Worm (Caenorhabditis elegans) whole organism, L2 larva: ENCODE data around the gene fbxa-44.
"Not testable (repeated sequence)": the region's sequence is repeated elsewhere in the genome, so short reads cannot be mapped to it uniquely, and the experiment has no call there.

ENCODE experiments used
- ZK546.5 ChIP-seq: sonication (generic microtip); optimal IDR thresholded peaks from 2 replicates; lab custom pipeline; 2017; ENCODE audit warnings: missing biosample characterization, missing genetic modification characterization
- aly-2 ChIP-seq: fragments of 150-350 bp; optimal IDR thresholded peaks from 2 replicates; lab custom pipeline; 2014; ENCODE audit warnings: missing biosample characterization, missing genetic modification characterization
- dmd-4 ChIP-seq: sonication (generic microtip); optimal IDR thresholded peaks from 2 replicates; lab custom pipeline; 2017; ENCODE audit warnings: missing biosample characterization, missing genetic modification characterization
- elt-1 ChIP-seq: fragments of 150-350 bp; optimal IDR thresholded peaks from 2 replicates; lab custom pipeline; 2014; ENCODE audit warnings: missing biosample characterization, missing genetic modification characterization
- elt-3 ChIP-seq: sonication (generic microtip); optimal IDR thresholded peaks from 2 replicates; lab custom pipeline; 2017; ENCODE audit warnings: missing biosample characterization, missing genetic modification characterization
- lin-13 ChIP-seq: fragments of 150-350 bp; optimal IDR thresholded peaks from 2 replicates; lab custom pipeline; 2014; ENCODE audit warnings: missing biosample characterization, missing genetic modification reagents, missing genetic modification characterization
- nhr-11 ChIP-seq: fragments of 150-350 bp; optimal IDR thresholded peaks from 2 replicates; lab custom pipeline; 2014; ENCODE audit warnings: missing biosample characterization, missing genetic modification characterization
- nhr-12 ChIP-seq: fragments of 150-350 bp; optimal IDR thresholded peaks from 2 replicates; lab custom pipeline; 2014; ENCODE audit warnings: missing biosample characterization, missing genetic modification characterization
- nhr-129 ChIP-seq: fragments of 150-350 bp; optimal IDR thresholded peaks from 2 replicates; lab custom pipeline; 2014; ENCODE audit warnings: missing biosample characterization, missing genetic modification characterization
- nhr-21 ChIP-seq: fragments of 150-350 bp; optimal IDR thresholded peaks from 2 replicates; lab custom pipeline; 2014; ENCODE audit warnings: missing biosample characterization, missing genetic modification characterization
- nhr-23 ChIP-seq: fragments of 150-350 bp; optimal IDR thresholded peaks from 2 replicates; lab custom pipeline; 2014; ENCODE audit warnings: missing biosample characterization, missing genetic modification reagents, missing genetic modification characterization
- nhr-6 ChIP-seq: fragments of 150-350 bp; optimal IDR thresholded peaks from 2 replicates; lab custom pipeline; 2014; ENCODE audit warnings: missing biosample characterization, missing genetic modification characterization
- nhr-77 ChIP-seq: fragments of 150-350 bp; optimal IDR thresholded peaks from 2 replicates; lab custom pipeline; 2014; ENCODE audit warnings: missing biosample characterization, missing genetic modification characterization
- peb-1 ChIP-seq: fragments of 150-350 bp; optimal IDR thresholded peaks from 2 replicates; lab custom pipeline; 2014; ENCODE audit warnings: missing biosample characterization, missing genetic modification characterization
- sem-4 ChIP-seq: fragments of 150-350 bp; optimal IDR thresholded peaks from 2 replicates; lab custom pipeline; 2014; ENCODE audit warnings: missing biosample characterization, missing genetic modification reagents, missing genetic modification characterization
- unc-39 ChIP-seq: fragments of 150-350 bp; optimal IDR thresholded peaks from 2 replicates; lab custom pipeline; 2014; ENCODE audit warnings: missing biosample characterization, missing genetic modification characterization
- unc-55 ChIP-seq: fragments of 150-350 bp; sonication (generic microtip); optimal IDR thresholded peaks from 3 replicates; lab custom pipeline; 2014; ENCODE audit warnings: missing biosample characterization, missing genetic modification reagents, missing genetic modification characterization
- ztf-4 ChIP-seq: fragments of 150-350 bp; optimal IDR thresholded peaks from 2 replicates; lab custom pipeline; 2014; ENCODE audit warnings: missing biosample characterization, missing genetic modification characterization

Gene fbxa-44

DNA sequence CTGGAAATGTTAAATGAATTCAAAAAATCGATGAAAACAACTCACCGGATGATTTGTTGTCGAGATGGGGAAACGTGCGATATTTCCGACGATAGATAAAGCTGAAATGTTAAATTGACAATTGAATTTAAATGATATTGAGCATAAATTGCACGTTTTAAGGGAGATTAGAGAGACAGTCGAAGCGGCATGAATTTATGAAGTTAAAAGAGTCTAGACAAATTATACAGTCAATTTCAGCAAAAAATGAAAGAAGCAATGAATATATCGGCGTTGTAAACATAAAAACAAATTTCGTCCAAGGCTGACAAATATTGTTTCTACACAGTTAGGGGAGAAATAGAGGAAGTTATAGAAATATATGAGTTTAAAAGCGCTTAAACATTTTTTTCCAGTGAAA lies 38.3 kb downstream of the fbxa-44 start, which contains the start of gene Y102A5C.36:
Gene Y102A5C.36, minus strand, starts transcription at position 101 of the 400 bp plus-strand sequence.
- TF ChIP-seq nhr-6 (tag; lab: Kevin White, UChicago) (no peak), aly-2 (no peak), peb-1 (tag; lab: Kevin White, UChicago) (no peak), nhr-11 (tag; lab: Kevin White, UChicago) (no peak), lin-13 (GFP tag; lab: Kevin White, UChicago) (no peak), ztf-4 (no peak), elt-1 (tag; lab: Kevin White, UChicago) (no peak), nhr-23 (tag; lab: Kevin White, UChicago) (no peak), nhr-129 (tag; lab: Kevin White, UChicago) (no peak), unc-55 (GFP tag; lab: Kevin White, UChicago) (no peak), sem-4 (no peak), nhr-21 (tag; lab: Kevin White, UChicago) (no peak), nhr-12 (tag; lab: Kevin White, UChicago) (no peak), dmd-4 (tag; lab: Kevin White, UChicago) (no peak), nhr-77 (tag; lab: Kevin White, UChicago) (no peak), unc-39 (tag; lab: Kevin White, UChicago) (no peak), elt-3 (tag; lab: Kevin White, UChicago) (no peak)

DNA sequence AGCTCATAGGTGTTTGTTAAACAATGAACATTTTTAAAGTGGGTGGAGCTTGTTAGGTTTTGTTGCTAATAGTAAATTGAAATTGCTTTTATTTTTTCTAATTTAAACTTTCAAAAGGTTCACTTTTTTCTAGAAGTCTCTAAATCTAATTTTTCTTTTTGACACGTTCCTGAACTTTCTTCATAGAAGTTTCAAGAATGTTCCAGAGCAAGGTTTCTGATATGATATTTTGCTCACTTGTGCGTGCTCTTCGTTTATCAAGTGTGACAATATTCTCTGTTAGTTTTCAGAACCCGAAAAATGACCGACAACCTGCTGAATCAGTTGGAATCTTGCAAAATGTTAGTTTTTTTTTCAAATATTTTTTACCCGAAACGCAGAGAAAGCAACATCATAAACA lies 49.7 kb downstream of the fbxa-44 start, which contains the start of gene fbxa-148:
Gene fbxa-148, plus strand, starts transcription at position 301 of the 400 bp plus-strand sequence.
- not testable (repeated sequence) for TF ChIP-seq ZK546.5, nhr-129, nhr-21 (tag; lab: Kevin White, UChicago)
